Fruit fly (Drosophila melanogaster) whole organism, embryonic: Measurements from ENCODE around the gene CG43085.
A peak's percentile ranks its signal among the peaks of the same experiment; 100 is the strongest.

Experiments used
- Abd-B ChIP-seq: fragments of 200-800 bp; sonication (Bioruptor generic); optimal IDR thresholded peaks from 2 replicates; lab custom pipeline; 2018; ENCODE audit warnings: missing biosample characterization, mild to moderate bottlenecking, missing genetic modification characterization, moderate library complexity
- Atf6 ChIP-seq: fragments of 200-800 bp; sonication (Bioruptor generic); IDR thresholded peaks from 2 replicates; pipeline ENCODE4 v1.3.6; 2022; ENCODE audit warnings: missing biosample characterization, missing genetic modification characterization
- CG10565 ChIP-seq: fragments of 200-800 bp; sonication (Bioruptor generic); optimal IDR thresholded peaks from 3 replicates; lab custom pipeline; 2016; ENCODE audit warnings: missing biosample characterization, mild to moderate bottlenecking, missing genetic modification characterization
- CG12219 ChIP-seq: fragments of 200-800 bp; sonication (Bioruptor generic); optimal IDR thresholded peaks from 3 replicates; lab custom pipeline; 2018; ENCODE audit warnings: missing biosample characterization, mild to moderate bottlenecking, missing genetic modification characterization
- CG14860 ChIP-seq: fragments of 200-800 bp; sonication (Bioruptor generic); IDR thresholded peaks from 3 replicates; pipeline ENCODE4 v1.3.6; 2022; ENCODE audit warnings: missing biosample characterization, missing genetic modification characterization; ENCODE audit not compliant: partially characterized antibody
- CG17359 ChIP-seq: fragments of 200-800 bp; sonication (Bioruptor generic); optimal IDR thresholded peaks from 3 replicates; lab custom pipeline; 2018; ENCODE audit warnings: missing biosample characterization, mild to moderate bottlenecking, missing genetic modification characterization, moderate library complexity
- CG2678 ChIP-seq: fragments of 200-800 bp; sonication (Bioruptor generic); optimal IDR thresholded peaks from 3 replicates; lab custom pipeline; 2019; ENCODE audit warnings: missing biosample characterization, mild to moderate bottlenecking, missing genetic modification characterization, moderate library complexity
- CG34224 ChIP-seq: fragments of 200-800 bp; sonication (Bioruptor generic); IDR thresholded peaks from 3 replicates; pipeline ENCODE4 v1.3.6; 2022; ENCODE audit warnings: missing biosample characterization, missing genetic modification characterization; ENCODE audit not compliant: partially characterized antibody
- CG4360 ChIP-seq: fragments of 200-800 bp; sonication (Bioruptor generic); IDR thresholded peaks from 2 replicates; pipeline ENCODE4 v1.3.6; 2022; ENCODE audit warnings: missing biosample characterization, missing genetic modification characterization
- CG4820 ChIP-seq: fragments of 200-800 bp; sonication (Bioruptor generic); optimal IDR thresholded peaks from 3 replicates; lab custom pipeline; 2016; ENCODE audit warnings: missing biosample characterization, missing genetic modification characterization
- CG7271 ChIP-seq: fragments of 200-800 bp; sonication (Bioruptor generic); optimal IDR thresholded peaks from 2 replicates; lab custom pipeline; 2018; ENCODE audit warnings: missing biosample characterization, mild to moderate bottlenecking, missing genetic modification characterization, moderate library complexity
- CG8924 ChIP-seq: fragments of 200-800 bp; optimal IDR thresholded peaks from 3 replicates; lab custom pipeline; 2019; ENCODE audit warnings: missing biosample characterization, mild to moderate bottlenecking, missing genetic modification characterization, moderate library complexity
- CrebB ChIP-seq: fragments of 200-800 bp; sonication (Bioruptor generic); optimal IDR thresholded peaks from 3 replicates; lab custom pipeline; 2018; ENCODE audit warnings: missing biosample characterization, mild to moderate bottlenecking, missing genetic modification characterization
- Dad ChIP-seq: fragments of 200-800 bp; sonication (Bioruptor generic); optimal IDR thresholded peaks from 3 replicates; lab custom pipeline; 2016; ENCODE audit warnings: missing biosample characterization, missing genetic modification characterization
- Deaf1 ChIP-seq: fragments of 200-800 bp; optimal IDR thresholded peaks from 3 replicates; lab custom pipeline; 2019; ENCODE audit warnings: missing biosample characterization, mild to moderate bottlenecking, missing genetic modification characterization, moderate library complexity
- Dek ChIP-seq: fragments of 200-800 bp; sonication (Bioruptor generic); optimal IDR thresholded peaks from 3 replicates; lab custom pipeline; 2019; ENCODE audit warnings: missing biosample characterization, mild to moderate bottlenecking, missing genetic modification characterization, moderate library complexity
- Elba2 ChIP-seq: fragments of 200-800 bp; sonication (Bioruptor generic); optimal IDR thresholded peaks from 3 replicates; lab custom pipeline; 2016; ENCODE audit warnings: missing biosample characterization, missing genetic modification characterization
- Ets97D ChIP-seq: fragments of 200-800 bp; sonication (Bioruptor generic); optimal IDR thresholded peaks from 3 replicates; lab custom pipeline; 2016; ENCODE audit warnings: missing biosample characterization, missing genetic modification characterization
- HLHmδ ChIP-seq: fragments of 200-800 bp; sonication (Bioruptor generic); optimal IDR thresholded peaks from 2 replicates; lab custom pipeline; 2018; ENCODE audit warnings: missing biosample characterization, mild to moderate bottlenecking, missing genetic modification characterization, moderate library complexity
- Hey ChIP-seq: fragments of 200-800 bp; sonication (Bioruptor generic); optimal IDR thresholded peaks from 3 replicates; lab custom pipeline; 2018; ENCODE audit warnings: missing biosample characterization, mild to moderate bottlenecking, missing genetic modification characterization
- Mrtf ChIP-seq: fragments of 200-800 bp; sonication (Bioruptor generic); IDR thresholded peaks from 3 replicates; pipeline ENCODE4 v1.3.6; 2022; ENCODE audit warnings: missing biosample characterization, missing genetic modification characterization
- NC2α ChIP-seq: fragments of 200-800 bp; sonication (Bioruptor generic); optimal IDR thresholded peaks from 2 replicates; lab custom pipeline; 2016; ENCODE audit warnings: missing biosample characterization, missing genetic modification characterization
- Neu2 ChIP-seq: fragments of 200-800 bp; sonication (Bioruptor generic); optimal IDR thresholded peaks from 3 replicates; lab custom pipeline; 2016; ENCODE audit warnings: missing biosample characterization, missing genetic modification characterization, borderline replicate concordance
- Nf-YC ChIP-seq: fragments of 200-800 bp; optimal IDR thresholded peaks from 3 replicates; lab custom pipeline; 2019; ENCODE audit warnings: missing biosample characterization, mild to moderate bottlenecking, missing genetic modification characterization, moderate library complexity
- Ptx1 ChIP-seq: fragments of 200-800 bp; sonication (Bioruptor generic); IDR thresholded peaks from 2 replicates; pipeline ENCODE4 v1.3.6; 2022; ENCODE audit warnings: missing biosample characterization, missing genetic modification characterization
- Side ChIP-seq: fragments of 200-800 bp; sonication (Bioruptor generic); optimal IDR thresholded peaks from 2 replicates; lab custom pipeline; 2016; ENCODE audit warnings: missing biosample characterization, missing genetic modification characterization
- Ssrp ChIP-seq: fragments of 200-800 bp; sonication (Bioruptor generic); optimal IDR thresholded peaks from 2 replicates; lab custom pipeline; 2018; ENCODE audit warnings: missing biosample characterization, mild to moderate bottlenecking, missing genetic modification characterization, moderate library complexity
- btn ChIP-seq: fragments of 200-800 bp; sonication (Bioruptor generic); optimal IDR thresholded peaks from 2 replicates; lab custom pipeline; 2016; ENCODE audit warnings: missing biosample characterization, missing genetic modification characterization
- chif ChIP-seq, 2 experiments: fragments of 200-800 bp; sonication (Bioruptor generic); optimal IDR thresholded peaks; 3 replicates each; lab custom pipeline; 2016; ENCODE audit warnings: missing biosample characterization in 2 of 2, missing genetic modification characterization in 2 of 2
- chinmo ChIP-seq: fragments of 200-800 bp; sonication (Bioruptor generic); IDR thresholded peaks from 4 replicates; pipeline ENCODE4 v1.3.6; 2022; ENCODE audit warnings: missing biosample characterization, missing genetic modification characterization; ENCODE audit not compliant: partially characterized antibody
- emc ChIP-seq: fragments of 200-800 bp; sonication (Bioruptor generic); optimal IDR thresholded peaks from 2 replicates; lab custom pipeline; 2016; ENCODE audit warnings: missing biosample characterization, missing genetic modification characterization
- fd64A ChIP-seq: fragments of 200-800 bp; sonication (Bioruptor generic); optimal IDR thresholded peaks from 3 replicates; lab custom pipeline; 2018; ENCODE audit warnings: missing biosample characterization, mild to moderate bottlenecking, missing genetic modification characterization
- ind ChIP-seq: fragments of 200-800 bp; sonication (Bioruptor generic); optimal IDR thresholded peaks from 3 replicates; lab custom pipeline; 2016; ENCODE audit warnings: missing biosample characterization, missing genetic modification characterization
- insv ChIP-seq, 2 experiments: fragments of 200-800 bp; sonication (Bioruptor generic); optimal IDR thresholded peaks; 3 replicates each; lab custom pipeline; 2016 to 2018; ENCODE audit warnings: missing biosample characterization in 2 of 2, missing genetic modification characterization in 2 of 2
- ken ChIP-seq: fragments of 200-800 bp; sonication (Bioruptor generic); IDR thresholded peaks from 3 replicates; pipeline ENCODE4 v1.3.6; 2022; ENCODE audit warnings: missing biosample characterization, missing genetic modification characterization
- sc ChIP-seq, 3 experiments: fragments of >200 bp in 2 of 3; fragments of 200-800 bp in 1 of 3; sonication (Bioruptor generic) in 1 of 3; optimal IDR thresholded peaks; 2 replicates in 2 of 3; 3 replicates in 1 of 3; lab custom pipeline; 2017; ENCODE audit warnings: mild to moderate bottlenecking in 1 of 3, missing biosample characterization in 1 of 3, missing genetic modification characterization in 1 of 3, missing genetic modification reagents in 1 of 3
- sens ChIP-seq: fragments of 200-800 bp; sonication (Bioruptor generic); peaks from one replicate; lab custom pipeline; 2016; ENCODE audit warnings: missing biosample characterization, missing genetic modification characterization
- seq ChIP-seq: fragments of 200-800 bp; sonication (Bioruptor generic); IDR thresholded peaks from 2 replicates; pipeline ENCODE4 v1.3.6; 2022; ENCODE audit warnings: missing biosample characterization, missing genetic modification characterization
- so ChIP-seq: fragments of 200-800 bp; sonication (Bioruptor generic); IDR thresholded peaks from 3 replicates; pipeline ENCODE4 v1.3.6; 2022; ENCODE audit warnings: missing biosample characterization, missing genetic modification characterization
- stc ChIP-seq: fragments of 200-800 bp; sonication (Bioruptor generic); IDR thresholded peaks from 2 replicates; pipeline ENCODE4 v1.3.6; 2022; ENCODE audit warnings: missing biosample characterization, missing genetic modification characterization
- stwl ChIP-seq: fragments of 200-800 bp; sonication (Bioruptor generic); optimal IDR thresholded peaks from 3 replicates; lab custom pipeline; 2018; ENCODE audit warnings: missing biosample characterization, mild to moderate bottlenecking, missing genetic modification characterization, moderate library complexity
- sug ChIP-seq: fragments of 200-800 bp; optimal IDR thresholded peaks from 2 replicates; lab custom pipeline; 2019; ENCODE audit warnings: missing biosample characterization, mild to moderate bottlenecking, missing genetic modification characterization, moderate library complexity
- trem ChIP-seq: fragments of 200-800 bp; optimal IDR thresholded peaks from 3 replicates; lab custom pipeline; 2019; ENCODE audit warnings: missing biosample characterization, mild to moderate bottlenecking, missing genetic modification characterization, moderate library complexity
- trh ChIP-seq: fragments of 200-800 bp; sonication (Bioruptor generic); optimal IDR thresholded peaks from 2 replicates; lab custom pipeline; 2016; ENCODE audit warnings: missing biosample characterization, missing genetic modification characterization
- vnd ChIP-seq: fragments of 200-800 bp; sonication (Bioruptor generic); IDR thresholded peaks from 3 replicates; pipeline ENCODE4 v1.3.6; 2022; ENCODE audit warnings: missing biosample characterization, missing genetic modification characterization; ENCODE audit not compliant: partially characterized antibody
- yki ChIP-seq: fragments of >200 bp; optimal IDR thresholded peaks from 3 replicates; lab custom pipeline; 2018

Gene CG43085

dm6 chr3L:17668945-17669779 lies 22.6 kb upstream of the CG43085 start, which contains the start of gene Crtc (continued):
- TF ChIP-seq Elba2 (no peak), ken (GFP tag; lab: Robert Waterston, UW) (no peak), so (GFP tag; lab: Robert Waterston, UW) (no peak), sens (GFP tag; lab: Kevin White, UChicago) (peak; percentile 79), Ets97D (GFP tag; lab: Kevin White, UChicago) (peak; percentile 65), Deaf1 (tag; lab: Kevin White, UChicago) (peak; percentile 43), chinmo (GFP tag; lab: Robert Waterston, UW) (peak; percentile 92; the same call in 3 of the 4 replicates), Side (no peak), stc (GFP tag; lab: Robert Waterston, UW) (0 out of 2 replicates have a peak, but pooled peaks have one; percentile 13), Abd-B (GFP tag; lab: Kevin White, UChicago) (no peak), sc (optimal IDR thresholded peaks at IDR 0.05; lab: Kevin White, UChicago) (no peak), sc (GFP tag; optimal IDR thresholded peaks at IDR 0.05; lab: Kevin White, UChicago) (no peak), CG34224 (GFP tag; lab: Robert Waterston, UW) (peak; percentile 66), Mrtf (GFP tag; lab: Robert Waterston, UW) (no peak), CrebB (no peak), Dek (tag; lab: Kevin White, UChicago) (no peak), seq (GFP tag; lab: Robert Waterston, UW) (no peak), CG7271 (tag; lab: Kevin White, UChicago) (no peak), CG4360 (no peak), HLHmδ (GFP tag; lab: Kevin White, UChicago) (peak; percentile 23), Neu2 (GFP tag; lab: Kevin White, UChicago) (no peak), Ssrp (no peak), trh (GFP tag; lab: Kevin White, UChicago) (no peak), CG4820 (GFP tag; lab: Kevin White, UChicago) (peak; percentile 38), chif (GFP tag; optimal IDR thresholded peaks at IDR 0.05; lab: Kevin White, UChicago) (no peak), CG17359 (tag; lab: Kevin White, UChicago) (no peak), trem (tag; lab: Kevin White, UChicago) (peak; percentile 28), CG12219 (no peak), CG14860 (GFP tag; lab: Robert Waterston, UW) (peak; percentile 76), Ptx1 (GFP tag; lab: Robert Waterston, UW) (peak; percentile 29; the same call in 1 of the 2 replicates), btn (GFP tag; lab: Kevin White, UChicago) (no peak), ind (GFP tag; lab: Kevin White, UChicago) (no peak), Nf-YC (tag; lab: Kevin White, UChicago) (peak; percentile 0), CG8924 (tag; lab: Kevin White, UChicago) (peak; percentile 17), sug (tag; lab: Kevin White, UChicago) (peak; percentile 21), CG10565 (GFP tag; lab: Kevin White, UChicago) (no peak), CG2678 (tag; lab: Kevin White, UChicago) (no peak), NC2α (no peak), Atf6 (GFP tag; lab: Robert Waterston, UW) (no peak), stwl (tag; lab: Kevin White, UChicago) (peak; percentile 82), insv (GFP tag; optimal IDR thresholded peaks at IDR 0.05; lab: Kevin White, UChicago) (no peak), vnd (peak; percentile 62; the same call in 2 of the 3 replicates), yki (lab: Kevin White, UChicago) (no peak), Dad (GFP tag; lab: Kevin White, UChicago) (no peak), emc (GFP tag; lab: Kevin White, UChicago) (no peak), fd64A (no peak), Hey (tag; lab: Kevin White, UChicago) (no peak)
